Worm (Caenorhabditis elegans): ENCODE results near the gene F53C11.4.

DNA sequence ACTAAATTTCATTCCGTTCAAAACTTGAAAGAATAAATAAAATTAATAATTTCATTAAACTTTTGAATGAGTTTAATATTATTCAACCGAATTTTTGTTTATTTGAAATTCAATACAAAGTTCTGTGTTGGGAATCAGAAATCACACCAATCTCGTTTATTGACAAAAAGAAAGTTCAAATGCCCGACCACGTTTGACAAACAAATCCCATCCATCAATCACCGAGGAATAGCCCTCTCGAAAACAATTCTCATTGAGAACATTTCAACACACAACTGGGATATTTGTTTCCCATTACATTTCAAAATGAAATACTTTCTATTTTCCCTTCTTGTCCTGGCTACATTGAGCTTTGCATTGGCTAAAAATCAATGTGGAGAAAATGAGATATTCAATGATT lies 9.3 kb downstream of the F53C11.4 start, which contains the start of gene F53C11.9:
- no peak for TF ChIP-seq ceh-30 (tag; optimal IDR thresholded peaks at IDR 0.05)
- no peak for TF ChIP-seq dmd-4 (tag; optimal IDR thresholded peaks at IDR 0.05; ENCODE audit: borderline replicate concordance)
- no peak for TF ChIP-seq unc-42 (tag; optimal IDR thresholded peaks at IDR 0.05)
- TF ChIP-seq ets-4 (tag; optimal IDR thresholded peaks at IDR 0.05), result no peak
- no peak for TF ChIP-seq ama-1 (optimal IDR thresholded peaks at IDR 0.05)
- TF ChIP-seq ceh-19 (GFP tag; optimal IDR thresholded peaks at IDR 0.05), result no peak
- no peak for TF ChIP-seq elt-2 (tag; optimal IDR thresholded peaks at IDR 0.05)
- TF ChIP-seq ceh-9 (tag; optimal IDR thresholded peaks at IDR 0.05), result no peak

Measured in whole organism, late embryonic.